Worm (Caenorhabditis elegans): ENCODE data around the gene snt-5.

The snt-5 gene

ce11 chrV:1392900-1393299, 18.5 kb downstream of the snt-5 start, which contains the start of gene Y75B7AR.1:
Gene Y75B7AR.1 (minus strand): TSS chrV:1393000.
- TF ChIP-seq nhr-2 (tag; optimal IDR thresholded peaks at IDR 0.05) (no peak), lin-32 (GFP tag; optimal IDR thresholded peaks at IDR 0.05) (no peak)

ce11 chrV:1390415-1390814, 20.9 kb downstream of the snt-5 start:
- TF ChIP-seq nhr-237 (tag; optimal IDR thresholded peaks at IDR 0.05): no peak
- no peak for TF ChIP-seq ztf-11 (tag; optimal IDR thresholded peaks at IDR 0.05)
- TF ChIP-seq mls-2 (tag; optimal IDR thresholded peaks at IDR 0.05): no peak
- TF ChIP-seq snpc-4 (tag; optimal IDR thresholded peaks at IDR 0.05): no peak
- TF ChIP-seq unc-120 (tag; optimal IDR thresholded peaks at IDR 0.05; ENCODE audit: poor library complexity, severe bottlenecking): no peak
- no peak for TF ChIP-seq flh-1 (GFP tag; optimal IDR thresholded peaks at IDR 0.05)

- no peak for TF ChIP-seq ztf-11 (tag; optimal IDR thresholded peaks at IDR 0.05)
- TF ChIP-seq tbx-8 (GFP tag; optimal IDR thresholded peaks at IDR 0.05): no peak
- no peak for TF ChIP-seq cnd-1 (tag; optimal IDR thresholded peaks at IDR 0.05)
- TF ChIP-seq flh-1 (GFP tag; optimal IDR thresholded peaks at IDR 0.05): no peak
- no peak for TF ChIP-seq hlh-1 (tag; optimal IDR thresholded peaks at IDR 0.05)
- no peak for TF ChIP-seq blmp-1 (tag; optimal IDR thresholded peaks at IDR 0.05)
- no peak for TF ChIP-seq nhr-2 (tag; optimal IDR thresholded peaks at IDR 0.05)
- no peak for TF ChIP-seq ceh-83 (GFP tag; optimal IDR thresholded peaks at IDR 0.05)
- no peak for TF ChIP-seq unc-62 (GFP tag; optimal IDR thresholded peaks at IDR 0.05)
- no peak for TF ChIP-seq elt-1 (tag; optimal IDR thresholded peaks at IDR 0.05; ENCODE audit: borderline replicate concordance, insufficient read depth)
- no peak for TF ChIP-seq sptf-1 (tag; optimal IDR thresholded peaks at IDR 0.05)
- no peak for TF ChIP-seq ces-1 (GFP tag; optimal IDR thresholded peaks at IDR 0.05)
- no peak for TF ChIP-seq nhr-28 (tag; optimal IDR thresholded peaks at IDR 0.05)
These were observed 21.5 kb downstream of the snt-5 start for ce11 chrV:1389838-1390237.

ce11 chrV:1388247-1388646, 23.1 kb downstream of the snt-5 start:
- no peak for TF ChIP-seq unc-39 (tag; optimal IDR thresholded peaks at IDR 0.05)
- no peak for TF ChIP-seq lsy-2 (tag; optimal IDR thresholded peaks at IDR 0.05)
- TF ChIP-seq cnd-1 (tag; optimal IDR thresholded peaks at IDR 0.05): no peak
- TF ChIP-seq zip-8 (tag; optimal IDR thresholded peaks at IDR 0.05): no peak
- no peak for TF ChIP-seq flh-1 (GFP tag; optimal IDR thresholded peaks at IDR 0.05)
- TF ChIP-seq mep-1 (tag; optimal IDR thresholded peaks at IDR 0.05): no peak
- TF ChIP-seq sptf-1 (tag; optimal IDR thresholded peaks at IDR 0.05): no peak
- TF ChIP-seq blmp-1 (tag; optimal IDR thresholded peaks at IDR 0.05): no peak

- no peak for TF ChIP-seq ceh-83 (GFP tag; optimal IDR thresholded peaks at IDR 0.05)
- peak; percentile 6 for TF ChIP-seq ham-2 (GFP tag; optimal IDR thresholded peaks at IDR 0.05)
- TF ChIP-seq unc-120 (tag; optimal IDR thresholded peaks at IDR 0.05; ENCODE audit: poor library complexity, severe bottlenecking): peak; percentile 22
- TF ChIP-seq lin-13 (tag; optimal IDR thresholded peaks at IDR 0.05): peak; percentile 1
- peak; percentile 90 for TF ChIP-seq ces-1 (GFP tag; optimal IDR thresholded peaks at IDR 0.05)
- no peak for TF ChIP-seq sem-2 (GFP tag; optimal IDR thresholded peaks at IDR 0.05)
- TF ChIP-seq ceh-43 (GFP tag; optimal IDR thresholded peaks at IDR 0.05): peak; percentile 46
- TF ChIP-seq cnd-1 (tag; optimal IDR thresholded peaks at IDR 0.05): no peak
- peak; percentile 26 for TF ChIP-seq mls-2 (tag; optimal IDR thresholded peaks at IDR 0.05)
These were observed 28.0 kb downstream of the snt-5 start, which contains the start of gene rga-4 for ce11 chrV:1383206-1383908. Gene rga-4 (minus strand): TSS chrV:1383256.

ce11 chrV:1378010-1378409, 33.3 kb downstream of the snt-5 start:
- TF ChIP-seq unc-39 (tag; optimal IDR thresholded peaks at IDR 0.05): no peak
- no peak for TF ChIP-seq tbx-8 (GFP tag; optimal IDR thresholded peaks at IDR 0.05)
- TF ChIP-seq nhr-28 (tag; optimal IDR thresholded peaks at IDR 0.05): no peak

- no peak for TF ChIP-seq lin-32 (GFP tag; optimal IDR thresholded peaks at IDR 0.05)
- no peak for TF ChIP-seq lsy-2 (tag; optimal IDR thresholded peaks at IDR 0.05)
- TF ChIP-seq bed-3 (GFP tag; optimal IDR thresholded peaks at IDR 0.05): no peak
- TF ChIP-seq flh-1 (GFP tag; optimal IDR thresholded peaks at IDR 0.05): no peak
- TF ChIP-seq nhr-76 (tag; optimal IDR thresholded peaks at IDR 0.05): no peak
- TF ChIP-seq M03D4.4 (tag; optimal IDR thresholded peaks at IDR 0.05): no peak
- TF ChIP-seq pha-4 (tag; optimal IDR thresholded peaks at IDR 0.05): no peak
- TF ChIP-seq ceh-39 (tag; optimal IDR thresholded peaks at IDR 0.05): no peak
- no peak for TF ChIP-seq ztf-11 (tag; optimal IDR thresholded peaks at IDR 0.05)
- TF ChIP-seq nhr-237 (tag; optimal IDR thresholded peaks at IDR 0.05): no peak
- TF ChIP-seq mab-5 (tag; optimal IDR thresholded peaks at IDR 0.05): no peak
- TF ChIP-seq sem-2 (GFP tag; optimal IDR thresholded peaks at IDR 0.05): no peak
- TF ChIP-seq ces-1 (GFP tag; optimal IDR thresholded peaks at IDR 0.05): no peak
- no peak for TF ChIP-seq ham-2 (GFP tag; optimal IDR thresholded peaks at IDR 0.05)
- no peak for TF ChIP-seq lin-13 (tag; optimal IDR thresholded peaks at IDR 0.05)
These were observed 36.4 kb downstream of the snt-5 start for ce11 chrV:1375007-1375406.

Data from whole organism, mixed stage, embryonic.